Worm (Caenorhabditis elegans) whole organism, L2 larva: Measurements from ENCODE around the gene ntl-3.

Experiments used
- Y55F3AM.14 ChIP-seq: fragments of 200-800 bp; sonication (Bioruptor generic); optimal IDR thresholded peaks from 2 replicates; lab custom pipeline; 2018; ENCODE audit warnings: mild to moderate bottlenecking, missing genetic modification characterization, missing compliant biosample characterization
- ama-1 ChIP-seq: fragments of 150-350 bp; optimal IDR thresholded peaks from 2 replicates; lab custom pipeline; 2018; ENCODE audit warnings: inconsistent platforms
- fos-1 ChIP-seq: fragments of 150-350 bp; optimal IDR thresholded peaks from 2 replicates; lab custom pipeline; 2014; ENCODE audit warnings: missing biosample characterization, missing genetic modification characterization
- gmeb-1 ChIP-seq: fragments of 150-350 bp; optimal IDR thresholded peaks from 2 replicates; lab custom pipeline; 2014; ENCODE audit warnings: missing biosample characterization, missing genetic modification characterization
- mdl-1 ChIP-seq, 2 experiments: fragments of 150-350 bp in 1 of 2; sonication (generic microtip) in 1 of 2; optimal IDR thresholded peaks; 2 replicates each; lab custom pipeline; 2017; ENCODE audit warnings: missing biosample characterization in 2 of 2, missing genetic modification characterization in 2 of 2
- nhr-12 ChIP-seq: fragments of 150-350 bp; optimal IDR thresholded peaks from 2 replicates; lab custom pipeline; 2014; ENCODE audit warnings: missing biosample characterization, missing genetic modification characterization
- snpc-4 ChIP-seq: fragments of 150-350 bp; optimal IDR thresholded peaks from 2 replicates; lab custom pipeline; 2014; ENCODE audit warnings: missing biosample characterization, missing genetic modification characterization
- unc-62 ChIP-seq: fragments of 150-350 bp; optimal IDR thresholded peaks from 2 replicates; lab custom pipeline; 2014; ENCODE audit warnings: missing biosample characterization, missing genetic modification reagents, missing genetic modification characterization
- zag-1 ChIP-seq: fragments of 150-350 bp; optimal IDR thresholded peaks from 2 replicates; lab custom pipeline; 2014; ENCODE audit warnings: missing biosample characterization, missing genetic modification characterization

DNA sequence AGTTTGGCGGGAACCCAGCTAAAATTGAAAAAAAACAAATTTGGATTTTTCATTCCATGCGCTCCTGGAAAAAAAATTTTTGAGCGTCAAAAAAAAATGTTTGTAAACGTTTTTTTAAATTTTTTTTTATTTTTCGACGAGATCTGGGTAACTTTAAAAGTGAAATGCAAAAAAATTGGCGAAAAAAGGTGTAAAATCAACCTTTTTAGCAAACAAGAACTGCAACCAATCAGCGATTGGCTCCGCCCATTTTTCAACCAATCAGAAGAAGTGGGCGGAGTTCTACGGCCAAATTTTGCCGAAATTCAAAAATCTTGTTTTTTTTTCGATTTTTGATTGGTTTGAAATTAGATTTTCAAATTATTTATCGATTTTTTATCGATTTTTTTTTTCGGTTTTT is 49.2 kb upstream of the ntl-3 start:
- no peak for TF ChIP-seq nhr-12 (tag; lab: Kevin White, UChicago)
- TF ChIP-seq ama-1: no peak
- no peak for TF ChIP-seq mdl-1 (tag; optimal IDR thresholded peaks at IDR 0.05; lab: Kevin White, UChicago)
- TF ChIP-seq fos-1 (tag; lab: Kevin White, UChicago): no peak
- no peak for TF ChIP-seq gmeb-1 (tag; lab: Kevin White, UChicago)
- no peak for TF ChIP-seq unc-62 (GFP tag; lab: Kevin White, UChicago)
- no peak for TF ChIP-seq zag-1 (tag; lab: Kevin White, UChicago)
- no peak for TF ChIP-seq Y55F3AM.14
- no peak for TF ChIP-seq snpc-4 (tag; lab: Kevin White, UChicago)
